Worm (Caenorhabditis elegans): Measurements from ENCODE around the gene gba-1.

ce11 chrII:2176688-2177087 lies at the start of gene gba-1:
- TF ChIP-seq nhr-23 (tag; optimal IDR thresholded peaks at IDR 0.05) (no peak), ama-1 (optimal IDR thresholded peaks at IDR 0.05) (no peak), unc-62 (GFP tag; optimal IDR thresholded peaks at IDR 0.05) (no peak), nhr-237 (tag; optimal IDR thresholded peaks at IDR 0.05) (no peak), ceh-28 (tag; optimal IDR thresholded peaks at IDR 0.05) (no peak), elt-2 (tag; optimal IDR thresholded peaks at IDR 0.05) (peak; percentile 79), nhr-28 (tag; optimal IDR thresholded peaks at IDR 0.05) (no peak), nhr-11 (tag; optimal IDR thresholded peaks at IDR 0.05) (no peak), nhr-12 (tag; optimal IDR thresholded peaks at IDR 0.05) (no peak), nhr-76 (tag; optimal IDR thresholded peaks at IDR 0.05) (no peak), lin-15B (tag; optimal IDR thresholded peaks at IDR 0.05) (no peak)
